Worm (Caenorhabditis elegans) whole organism, young adult: ENCODE measurements around the gene trr-1.

ENCODE experiments used
- ama-1 ChIP-seq, 3 experiments: fragments of 150-350 bp in 1 of 3; sonication (generic microtip) in 2 of 3; optimal IDR thresholded peaks; 2 replicates each; lab custom pipeline; 2014 to 2018; ENCODE audit warnings: missing biosample characterization in 2 of 3, missing genetic modification characterization in 2 of 3, missing genetic modification reagents in 2 of 3
- bed-1 ChIP-seq: fragments of 200-800 bp; sonication (Bioruptor generic); IDR thresholded peaks from 2 replicates; pipeline ENCODE4 v1.3.6; 2022; ENCODE audit warnings: missing genetic modification reagents, missing genetic modification characterization, missing compliant biosample characterization
- efl-1 ChIP-seq: fragments of 150-350 bp; optimal IDR thresholded peaks from 2 replicates; lab custom pipeline; 2014; ENCODE audit warnings: missing biosample characterization, missing genetic modification reagents, missing genetic modification characterization
- egl-18 ChIP-seq: fragments of 200-800 bp; sonication (Bioruptor generic); IDR thresholded peaks from 2 replicates; pipeline ENCODE4 v1.3.6; 2022; ENCODE audit warnings: missing genetic modification reagents, missing genetic modification characterization, missing compliant biosample characterization
- lin-40 ChIP-seq: sonication (generic microtip); optimal IDR thresholded peaks from 2 replicates; lab custom pipeline; 2016; ENCODE audit warnings: missing genetic modification characterization, mild to moderate bottlenecking, missing compliant biosample characterization, missing genotype, missing genetic modification reagents
- madf-3 ChIP-seq: fragments of 200-800 bp; sonication (Bioruptor generic); IDR thresholded peaks from 2 replicates; pipeline ENCODE4 v1.3.6; 2022; ENCODE audit warnings: missing genetic modification reagents, missing genetic modification characterization, missing compliant biosample characterization
- nhr-90 ChIP-seq: sonication (generic microtip); optimal IDR thresholded peaks from 2 replicates; lab custom pipeline; 2016; ENCODE audit warnings: missing genotype, mild to moderate bottlenecking, missing genetic modification characterization, missing compliant biosample characterization

DNA sequence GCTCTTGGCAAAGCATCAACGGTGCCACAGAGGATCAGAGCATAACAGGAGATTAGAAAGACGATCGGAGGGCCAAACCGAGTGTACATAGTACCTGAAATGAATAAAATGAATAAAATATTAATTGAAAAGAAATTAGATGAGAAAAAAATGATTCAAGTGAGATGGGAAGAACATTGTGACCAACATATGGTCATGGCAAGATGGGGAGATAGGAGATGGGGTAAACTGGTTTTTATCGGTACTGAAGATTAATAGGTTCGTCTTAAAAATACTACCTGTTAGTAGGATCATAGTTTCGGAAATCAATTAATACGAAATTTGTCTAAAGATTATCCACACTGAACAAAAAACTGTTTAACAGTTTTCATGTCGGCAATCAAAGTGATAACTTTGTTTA is 18.6 kb downstream of the trr-1 start, which contains the start of gene nep-1:
- no peak for TF ChIP-seq efl-1 (GFP tag; lab: Kevin White, UChicago)
- TF ChIP-seq nhr-90: no peak
- TF ChIP-seq madf-3 (GFP tag; lab: Robert Waterston, UW): no peak
- TF ChIP-seq lin-40 (tag; lab: Kevin White, UChicago): no peak
- TF ChIP-seq egl-18 (GFP tag; lab: Robert Waterston, UW): no peak
- no peak for TF ChIP-seq ama-1 (optimal IDR thresholded peaks at IDR 0.05; lab: Kevin White, UChicago)
- TF ChIP-seq ama-1 (GFP tag; optimal IDR thresholded peaks at IDR 0.05; lab: Kevin White, UChicago): no peak
- TF ChIP-seq bed-1: no peak
